Fruit fly (Drosophila melanogaster) whole organism, embryonic: Measurements from ENCODE around the gene CG11672.

Source experiments
- Adf1 ChIP-seq: fragments of 200-800 bp; sonication (Bioruptor generic); IDR thresholded peaks from 2 replicates; pipeline ENCODE4 v1.3.6; 2022; ENCODE audit warnings: missing biosample characterization, missing genetic modification characterization
- CG10321 ChIP-seq: fragments of 200-800 bp; sonication (Bioruptor generic); IDR thresholded peaks from 2 replicates; pipeline ENCODE4 v1.3.6; 2022; ENCODE audit warnings: missing biosample characterization, missing genetic modification characterization
- CG10565 ChIP-seq: fragments of 200-800 bp; sonication (Bioruptor generic); optimal IDR thresholded peaks from 3 replicates; lab custom pipeline; 2016; ENCODE audit warnings: missing biosample characterization, mild to moderate bottlenecking, missing genetic modification characterization
- CG11398 ChIP-seq: fragments of 200-800 bp; sonication (Bioruptor generic); optimal IDR thresholded peaks from 2 replicates; lab custom pipeline; 2016; ENCODE audit warnings: missing biosample characterization, missing genetic modification characterization
- CG12769 ChIP-seq: fragments of 200-800 bp; sonication (Bioruptor generic); optimal IDR thresholded peaks from 2 replicates; lab custom pipeline; 2019; ENCODE audit warnings: missing biosample characterization, mild to moderate bottlenecking, missing genetic modification characterization, moderate library complexity
- CG1529 ChIP-seq: fragments of 200-800 bp; sonication (Bioruptor generic); optimal IDR thresholded peaks from 3 replicates; lab custom pipeline; 2018; ENCODE audit warnings: missing biosample characterization, missing genetic modification characterization
- CG15514 ChIP-seq: fragments of 200-800 bp; sonication (Bioruptor generic); optimal IDR thresholded peaks from 3 replicates; lab custom pipeline; 2017; ENCODE audit warnings: missing biosample characterization, missing genetic modification characterization, mild to moderate bottlenecking, moderate library complexity, missing genetic modification reagents
- CG1602 ChIP-seq: fragments of 200-800 bp; sonication (Bioruptor generic); optimal IDR thresholded peaks from 3 replicates; lab custom pipeline; 2016; ENCODE audit warnings: missing biosample characterization, missing genetic modification characterization
- CG1647 ChIP-seq: fragments of 200-800 bp; sonication (Bioruptor generic); optimal IDR thresholded peaks from 3 replicates; lab custom pipeline; 2016; ENCODE audit warnings: missing biosample characterization, missing genetic modification characterization
- CG34224 ChIP-seq: fragments of 200-800 bp; sonication (Bioruptor generic); IDR thresholded peaks from 3 replicates; pipeline ENCODE4 v1.3.6; 2022; ENCODE audit warnings: missing biosample characterization, missing genetic modification characterization; ENCODE audit not compliant: partially characterized antibody
- CG3726 ChIP-seq: fragments of 200-800 bp; sonication (Bioruptor generic); IDR thresholded peaks from 3 replicates; pipeline ENCODE4, ENCODE4 v1.3.6; 2022; ENCODE audit warnings: missing biosample characterization, missing genetic modification characterization
- CG4282 ChIP-seq: fragments of 200-800 bp; sonication (Bioruptor generic); optimal IDR thresholded peaks from 2 replicates; lab custom pipeline; 2016; ENCODE audit warnings: missing biosample characterization, missing genetic modification characterization
- CG4617 ChIP-seq: fragments of 200-800 bp; sonication (Bioruptor generic); optimal IDR thresholded peaks from 3 replicates; lab custom pipeline; 2016; ENCODE audit warnings: missing biosample characterization, missing genetic modification characterization, borderline replicate concordance
- CG5180 ChIP-seq: fragments of 200-800 bp; sonication (Bioruptor generic); optimal IDR thresholded peaks from 3 replicates; lab custom pipeline; 2017; ENCODE audit warnings: missing biosample characterization, missing genetic modification characterization, mild to moderate bottlenecking, moderate library complexity, missing genetic modification reagents
- CG6765 ChIP-seq: fragments of 200-800 bp; sonication (Bioruptor generic); optimal IDR thresholded peaks from 3 replicates; lab custom pipeline; 2017; ENCODE audit warnings: missing biosample characterization, mild to moderate bottlenecking, missing genetic modification characterization
- CG6791 ChIP-seq: fragments of 200-800 bp; sonication (Bioruptor generic); IDR thresholded peaks from 3 replicates; pipeline ENCODE4 v1.3.6; 2022; ENCODE audit warnings: missing biosample characterization, missing genetic modification characterization; ENCODE audit not compliant: partially characterized antibody
- CG8290 ChIP-seq, 3 experiments: fragments of 200-800 bp; sonication (Bioruptor generic); optimal IDR thresholded peaks; 2 replicates each; lab custom pipeline; 2016 to 2019; ENCODE audit warnings: missing biosample characterization in 3 of 3, missing genetic modification characterization in 3 of 3, mild to moderate bottlenecking in 2 of 3, moderate library complexity in 1 of 3
- CG8924 ChIP-seq: fragments of 200-800 bp; optimal IDR thresholded peaks from 3 replicates; lab custom pipeline; 2019; ENCODE audit warnings: missing biosample characterization, mild to moderate bottlenecking, missing genetic modification characterization, moderate library complexity
- CoRest ChIP-seq: fragments of 200-800 bp; sonication (Bioruptor generic); optimal IDR thresholded peaks from 3 replicates; lab custom pipeline; 2018; ENCODE audit warnings: missing biosample characterization, mild to moderate bottlenecking, missing genetic modification characterization, moderate library complexity
- Drgx ChIP-seq: fragments of 200-800 bp; sonication (Bioruptor generic); IDR thresholded peaks from 2 replicates; pipeline ENCODE4 v1.3.6; 2022; ENCODE audit warnings: missing biosample characterization, missing genetic modification characterization
- E2f1 ChIP-seq: fragments of 200-800 bp; sonication (Bioruptor generic); IDR thresholded peaks from 2 replicates; pipeline ENCODE4 v1.3.6; 2022; ENCODE audit warnings: missing biosample characterization, missing genetic modification characterization
- Elba2 ChIP-seq: fragments of 200-800 bp; sonication (Bioruptor generic); optimal IDR thresholded peaks from 3 replicates; lab custom pipeline; 2016; ENCODE audit warnings: missing biosample characterization, missing genetic modification characterization
- Ets97D ChIP-seq: fragments of 200-800 bp; sonication (Bioruptor generic); optimal IDR thresholded peaks from 3 replicates; lab custom pipeline; 2016; ENCODE audit warnings: missing biosample characterization, missing genetic modification characterization
- Fer2 ChIP-seq: fragments of 200-800 bp; sonication (Bioruptor generic); optimal IDR thresholded peaks from 2 replicates; lab custom pipeline; 2018; ENCODE audit warnings: missing biosample characterization, mild to moderate bottlenecking, missing genetic modification characterization, moderate library complexity
- HmgZ ChIP-seq: fragments of 200-800 bp; sonication (Bioruptor generic); optimal IDR thresholded peaks from 2 replicates; lab custom pipeline; 2018; ENCODE audit warnings: missing biosample characterization, mild to moderate bottlenecking, missing genetic modification characterization
- Jarid2 ChIP-seq: fragments of 200-800 bp; sonication (Bioruptor generic); optimal IDR thresholded peaks from 3 replicates; lab custom pipeline; 2017; ENCODE audit warnings: mild to moderate bottlenecking, missing biosample characterization, missing genetic modification reagents, missing genetic modification characterization
- Lpt ChIP-seq: fragments of >200 bp; optimal IDR thresholded peaks from 2 replicates; lab custom pipeline; 2018; ENCODE audit warnings: missing biosample characterization, missing genetic modification characterization
- Nf-YC ChIP-seq: fragments of 200-800 bp; optimal IDR thresholded peaks from 3 replicates; lab custom pipeline; 2019; ENCODE audit warnings: missing biosample characterization, mild to moderate bottlenecking, missing genetic modification characterization, moderate library complexity
- Oaz ChIP-seq: fragments of 200-800 bp; sonication (Bioruptor generic); IDR thresholded peaks from 2 replicates; pipeline ENCODE4 v1.3.6; 2022; ENCODE audit warnings: missing biosample characterization, missing genetic modification characterization
- Scr ChIP-seq: fragments of 200-800 bp; sonication (Bioruptor generic); IDR thresholded peaks from 2 replicates; pipeline ENCODE4 v1.3.6; 2022; ENCODE audit warnings: missing biosample characterization, missing genetic modification characterization; ENCODE audit not compliant: partially characterized antibody
- az2 ChIP-seq: fragments of 200-800 bp; sonication (Bioruptor generic); optimal IDR thresholded peaks from 3 replicates; lab custom pipeline; 2016; ENCODE audit warnings: missing biosample characterization, missing genetic modification characterization
- dm ChIP-seq: fragments of 200-800 bp; sonication (Bioruptor generic); optimal IDR thresholded peaks from 3 replicates; lab custom pipeline; 2016; ENCODE audit warnings: missing biosample characterization, missing genetic modification characterization
- exex ChIP-seq: fragments of 200-800 bp; sonication (Bioruptor generic); optimal IDR thresholded peaks from 4 replicates; lab custom pipeline; 2018; ENCODE audit warnings: missing biosample characterization, mild to moderate bottlenecking, missing genetic modification characterization, moderate library complexity
- fd102C ChIP-seq: fragments of 200-800 bp; sonication (Bioruptor generic); optimal IDR thresholded peaks from 2 replicates; lab custom pipeline; 2018; ENCODE audit warnings: missing biosample characterization, mild to moderate bottlenecking, missing genetic modification characterization, moderate library complexity
- lbe ChIP-seq: fragments of 200-800 bp; sonication (Bioruptor generic); optimal IDR thresholded peaks from 2 replicates; lab custom pipeline; 2016; ENCODE audit warnings: missing biosample characterization, mild to moderate bottlenecking, missing genetic modification characterization
- lov ChIP-seq, 2 experiments: fragments of 200-800 bp in 1 of 2; fragments of >200 bp in 1 of 2; sonication (Bioruptor generic) in 1 of 2; IDR thresholded peaks in 1 of 2; optimal IDR thresholded peaks in 1 of 2; 2 replicates in 1 of 2; 3 replicates in 1 of 2; pipeline versions ENCODE4 v1.3.6 to Lab custom; 2017 to 2022; ENCODE audit warnings: missing biosample characterization in 1 of 2, missing genetic modification characterization in 1 of 2
- mld ChIP-seq: fragments of 200-800 bp; sonication (Bioruptor generic); IDR thresholded peaks from 3 replicates; pipeline ENCODE4 v1.3.6; 2022; ENCODE audit warnings: missing biosample characterization, missing genetic modification characterization; ENCODE audit not compliant: partially characterized antibody
- oc ChIP-seq: fragments of 200-800 bp; sonication (Bioruptor generic); optimal IDR thresholded peaks from 2 replicates; lab custom pipeline; 2018; ENCODE audit warnings: missing biosample characterization, mild to moderate bottlenecking, missing genetic modification characterization, moderate library complexity
- ro ChIP-seq: fragments of 200-800 bp; sonication (Bioruptor generic); IDR thresholded peaks from 2 replicates; pipeline ENCODE4 v1.3.6; 2022; ENCODE audit warnings: missing biosample characterization, missing genetic modification characterization
- slbo ChIP-seq: fragments of 200-800 bp; sonication (Bioruptor generic); IDR thresholded peaks from 2 replicates; pipeline ENCODE4 v1.3.6; 2022; ENCODE audit warnings: missing biosample characterization, missing genetic modification characterization
- ssp ChIP-seq: fragments of 200-800 bp; sonication (Bioruptor generic); IDR thresholded peaks from 2 replicates; pipeline ENCODE4 v1.3.6; 2022; ENCODE audit warnings: missing biosample characterization, missing genetic modification characterization
- trem ChIP-seq: fragments of 200-800 bp; optimal IDR thresholded peaks from 3 replicates; lab custom pipeline; 2019; ENCODE audit warnings: missing biosample characterization, mild to moderate bottlenecking, missing genetic modification characterization, moderate library complexity
- wor ChIP-seq: fragments of 200-800 bp; sonication (Bioruptor generic); IDR thresholded peaks from 2 replicates; pipeline ENCODE4 v1.3.6; 2022; ENCODE audit warnings: missing biosample characterization, missing genetic modification characterization
- zen ChIP-seq: fragments of 200-800 bp; sonication (Bioruptor generic); optimal IDR thresholded peaks from 3 replicates; lab custom pipeline; 2018; ENCODE audit warnings: missing biosample characterization, mild to moderate bottlenecking, missing genetic modification characterization, moderate library complexity
- zen2 ChIP-seq: fragments of 200-800 bp; sonication (Bioruptor generic); IDR thresholded peaks from 3 replicates; pipeline ENCODE4 v1.3.6; 2022; ENCODE audit warnings: missing biosample characterization, missing genetic modification characterization; ENCODE audit not compliant: partially characterized antibody
- zf30C ChIP-seq: fragments of 200-800 bp; sonication (Bioruptor generic); optimal IDR thresholded peaks from 3 replicates; lab custom pipeline; 2018; ENCODE audit warnings: missing biosample characterization, mild to moderate bottlenecking, missing genetic modification characterization

Gene CG11672

DNA sequence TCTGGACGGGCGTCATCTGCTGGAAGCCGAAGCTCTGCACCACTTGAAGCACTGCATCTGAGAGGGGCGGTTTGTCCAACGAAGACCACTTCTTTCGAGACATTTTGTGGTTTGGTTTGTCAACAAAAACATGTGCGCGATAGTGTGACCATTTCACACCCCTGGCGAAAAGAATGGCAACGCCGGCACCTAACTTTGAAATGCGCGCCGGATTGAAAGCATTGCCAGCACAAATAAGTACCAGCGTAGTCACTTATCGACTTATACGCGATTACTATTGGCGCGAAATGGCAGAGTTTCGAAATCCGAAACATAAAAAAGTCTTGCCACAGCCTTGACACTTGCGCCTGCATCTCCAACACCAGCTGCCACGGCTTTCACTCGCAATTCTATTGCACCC lies 20.6 kb downstream of the CG11672 start, which contains the start of gene CG9630 (continued):
- TF ChIP-seq Scr (GFP tag; lab: Robert Waterston, UW), result peak; percentile 62
- TF ChIP-seq CG1602 (GFP tag; lab: Kevin White, UChicago), result no peak
- peak; percentile 68; the same call in 2 of the 3 replicates for TF ChIP-seq zen2 (GFP tag; lab: Robert Waterston, UW)
- 0 out of 2 replicates have a peak, but pooled peaks have one; percentile 16 for TF ChIP-seq Adf1 (GFP tag; lab: Robert Waterston, UW)
- TF ChIP-seq CG6765 (GFP tag; lab: Kevin White, UChicago), result no peak
- TF ChIP-seq CG4617, result peak; percentile 61
- TF ChIP-seq CG34224, result peak; percentile 80
- TF ChIP-seq CG6791 (GFP tag; lab: Robert Waterston, UW), result peak; percentile 68; the same call in 2 of the 3 replicates
- TF ChIP-seq HmgZ (tag; lab: Kevin White, UChicago), result peak; percentile 73
- 0 out of 2 replicates have a peak, but pooled peaks have one; percentile 5 for TF ChIP-seq CG10321 (GFP tag; lab: Robert Waterston, UW)
- peak; percentile 4 for TF ChIP-seq CoRest (tag; lab: Kevin White, UChicago)
- TF ChIP-seq mld (GFP tag; lab: Robert Waterston, UW), result 0 out of 3 replicates have a peak, but pooled peaks have one; percentile 37
- TF ChIP-seq trem, result peak; percentile 84
- TF ChIP-seq dm (GFP tag; lab: Kevin White, UChicago), result peak; percentile 98
- TF ChIP-seq, all 482 proteins: peak for 81

DNA sequence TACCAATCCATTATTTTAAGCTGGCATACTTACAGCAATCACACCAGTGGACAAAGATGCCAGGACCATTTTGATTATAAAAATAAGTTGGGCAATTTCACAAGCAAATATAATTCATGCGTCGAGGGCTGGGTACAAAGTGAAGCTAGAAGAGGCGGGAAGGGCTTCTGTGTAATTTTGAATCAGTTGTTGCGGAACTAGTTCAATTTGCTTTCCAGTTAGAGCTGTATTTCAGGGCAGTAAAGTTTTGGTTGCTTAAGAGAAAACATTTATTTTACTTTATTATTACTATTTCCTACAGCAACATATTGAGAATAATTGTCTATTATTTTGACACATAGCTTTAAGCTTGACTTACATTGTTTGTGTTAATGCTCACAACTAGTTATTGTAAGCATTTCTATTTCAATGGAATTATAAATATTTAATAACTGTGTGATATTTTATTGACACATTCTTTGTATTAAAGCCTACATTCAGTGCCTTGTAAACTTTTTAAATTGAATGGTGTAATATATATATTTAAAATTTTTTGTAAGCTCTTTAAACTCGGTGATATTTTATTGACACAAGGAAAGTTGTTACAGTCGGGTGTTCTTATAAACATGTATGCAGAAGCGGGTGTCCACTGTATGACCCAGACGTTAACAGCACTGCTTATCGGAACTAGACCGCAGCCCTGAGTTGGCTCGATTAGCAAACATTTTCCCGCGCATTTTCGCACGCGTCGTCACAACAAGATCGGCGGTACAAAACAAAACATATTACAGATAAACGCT lies 25.9 kb downstream of the CG11672 start, which contains the start of the genes RPA1 and Mcm2:
TSS of gene RPA1 (minus strand) at position 150 of the 779 bp plus-strand sequence.
TSS of gene Mcm2 (plus strand) at position 669 of the 779 bp plus-strand sequence.
- peak; percentile 32; the same call in 1 of the 2 replicates for TF ChIP-seq ro
- TF ChIP-seq CG8924, result peak; percentile 81
- no peak for TF ChIP-seq CG10565 (GFP tag; lab: Kevin White, UChicago)
- TF ChIP-seq Jarid2, result peak; percentile 20
- TF ChIP-seq CG3726 (GFP tag; lab: Robert Waterston, UW), result peak; percentile 70; the same call in 1 of the 3 replicates
- TF ChIP-seq Oaz, result 0 out of 2 replicates have a peak, but pooled peaks have one; percentile 29
- TF ChIP-seq CG1529 (GFP tag; lab: Kevin White, UChicago), result peak; percentile 35
- TF ChIP-seq wor, result peak; percentile 47; the same call in 1 of the 2 replicates
- no peak for TF ChIP-seq fd102C (GFP tag; lab: Kevin White, UChicago)
- TF ChIP-seq lbe, result peak; percentile 49
- TF ChIP-seq CG5180, result no peak
- no peak for TF ChIP-seq CG11398 (GFP tag; lab: Kevin White, UChicago)
- peak; percentile 81 for TF ChIP-seq az2 (GFP tag; lab: Kevin White, UChicago)
- peak; percentile 58 for TF ChIP-seq Fer2 (tag; lab: Kevin White, UChicago)
- peak; percentile 24 for TF ChIP-seq CG8290 (GFP tag; optimal IDR thresholded peaks at IDR 0.05; lab: Kevin White, UChicago)
- TF ChIP-seq CG8290 (tag; optimal IDR thresholded peaks at IDR 0.05; lab: Kevin White, UChicago), result peak in 1 of 2 experiments; percentile 30
- peak; percentile 93 for TF ChIP-seq E2f1 (GFP tag; lab: Robert Waterston, UW)
- TF ChIP-seq ssp (GFP tag; lab: Robert Waterston, UW), result peak; percentile 71
- TF ChIP-seq Lpt (GFP tag; lab: Kevin White, UChicago), result no peak
- peak; percentile 38 for TF ChIP-seq zen (tag; lab: Kevin White, UChicago)
- TF ChIP-seq lov (optimal IDR thresholded peaks at IDR 0.05; lab: Kevin White, UChicago), result no peak
- TF ChIP-seq lov (GFP tag; IDR thresholded peaks at IDR 0.05; lab: Robert Waterston, UW), result no peak
- TF ChIP-seq Ets97D (GFP tag; lab: Kevin White, UChicago), result peak; percentile 24
- TF ChIP-seq Drgx (GFP tag; lab: Robert Waterston, UW), result peak; percentile 72
- peak; percentile 98 for TF ChIP-seq CG15514 (GFP tag; lab: Kevin White, UChicago)
- TF ChIP-seq slbo (GFP tag; lab: Robert Waterston, UW), result peak; percentile 95
- peak; percentile 80 for TF ChIP-seq Nf-YC (tag; lab: Kevin White, UChicago)
- no peak for TF ChIP-seq Elba2 (GFP tag; lab: Kevin White, UChicago)
- no peak for TF ChIP-seq CG12769
- TF ChIP-seq oc, result peak; percentile 40
- no peak for TF ChIP-seq exex
- TF ChIP-seq CG4282, result peak; percentile 40
- TF ChIP-seq CG1647 (GFP tag; lab: Kevin White, UChicago), result no peak
- no peak for TF ChIP-seq zf30C (GFP tag; lab: Kevin White, UChicago)
